Worm (Caenorhabditis elegans) whole organism, L1 larva: ENCODE measurements around the gene ztf-27.
A peak's percentile ranks its signal among the peaks of the same experiment; 100 is the strongest.

Experiments
- C04F5.9 ChIP-seq: sonication (generic microtip); optimal IDR thresholded peaks from 2 replicates; lab custom pipeline; 2016; ENCODE audit warnings: missing genetic modification characterization, missing compliant biosample characterization
- F16B12.6 ChIP-seq: fragments of 150-350 bp; optimal IDR thresholded peaks from 2 replicates; lab custom pipeline; 2014; ENCODE audit warnings: missing biosample characterization, missing genetic modification characterization
- Y116A8C.19 ChIP-seq: sonication (generic microtip); optimal IDR thresholded peaks from 2 replicates; lab custom pipeline; 2016; ENCODE audit warnings: missing compliant biosample characterization, missing genetic modification characterization, borderline replicate concordance
- aly-2 ChIP-seq: fragments of 150-350 bp; optimal IDR thresholded peaks from 2 replicates; lab custom pipeline; 2014; ENCODE audit warnings: missing biosample characterization, missing genetic modification characterization
- ama-1 ChIP-seq: fragments of 150-350 bp; optimal IDR thresholded peaks from 2 replicates; lab custom pipeline; 2014
- blmp-1 ChIP-seq: fragments of 150-350 bp; optimal IDR thresholded peaks from 2 replicates; lab custom pipeline; 2014; ENCODE audit warnings: missing biosample characterization, missing genetic modification characterization
- ceh-63 ChIP-seq: fragments of 200-800 bp; sonication (Bioruptor generic); optimal IDR thresholded peaks from 2 replicates; lab custom pipeline; 2018; ENCODE audit warnings: mild to moderate bottlenecking, missing genetic modification characterization, missing compliant biosample characterization
- ceh-88 ChIP-seq: fragments of 200-800 bp; sonication (Bioruptor generic); IDR thresholded peaks from 2 replicates; pipeline ENCODE4 v1.3.6; 2022; ENCODE audit warnings: missing genetic modification characterization, missing compliant biosample characterization
- ces-1 ChIP-seq: fragments of 150-350 bp; optimal IDR thresholded peaks from 2 replicates; lab custom pipeline; 2014; ENCODE audit warnings: missing biosample characterization, missing genetic modification reagents, missing genetic modification characterization
- efl-3 ChIP-seq: fragments of 200-800 bp; sonication (Bioruptor generic); optimal IDR thresholded peaks from 2 replicates; lab custom pipeline; 2018; ENCODE audit warnings: mild to moderate bottlenecking, missing genetic modification characterization, missing compliant biosample characterization
- egl-13 ChIP-seq: sonication (generic microtip); optimal IDR thresholded peaks from 2 replicates; lab custom pipeline; 2016; ENCODE audit warnings: missing genotype, missing genetic modification reagents, missing genetic modification characterization, missing compliant biosample characterization
- elt-2 ChIP-seq: sonication (generic microtip); optimal IDR thresholded peaks from 2 replicates; lab custom pipeline; 2016; ENCODE audit warnings: missing genetic modification characterization, mild to moderate bottlenecking, inconsistent platforms, missing compliant biosample characterization, missing genetic modification reagents
- elt-3 ChIP-seq, 6 experiments: fragments of 150-350 bp in 1 of 6; sonication (generic microtip); optimal IDR thresholded peaks; 2 replicates each; lab custom pipeline; 2017 to 2018; ENCODE audit warnings: missing biosample characterization in 6 of 6, missing genetic modification characterization in 6 of 6, inconsistent platforms in 1 of 6
- ets-5 ChIP-seq: fragments of 200-800 bp; sonication (Bioruptor generic); IDR thresholded peaks from 2 replicates; pipeline ENCODE4 v1.3.6; 2022; ENCODE audit warnings: missing genetic modification characterization, missing compliant biosample characterization
- fkh-4 ChIP-seq: sonication (generic microtip); optimal IDR thresholded peaks from 2 replicates; lab custom pipeline; 2016; ENCODE audit warnings: missing compliant biosample characterization, missing genetic modification characterization, borderline replicate concordance
- isw-1 ChIP-seq: fragments of 200-800 bp; sonication (Bioruptor generic); IDR thresholded peaks from 2 replicates; pipeline ENCODE4 v1.3.6; 2022; ENCODE audit warnings: missing genetic modification characterization, missing compliant biosample characterization
- jun-1 ChIP-seq: fragments of 150-350 bp; optimal IDR thresholded peaks from 2 replicates; lab custom pipeline; 2014; ENCODE audit warnings: missing biosample characterization, missing genetic modification reagents, missing genetic modification characterization
- lin-14 ChIP-seq: fragments of 200-800 bp; sonication (Bioruptor generic); optimal IDR thresholded peaks from 2 replicates; lab custom pipeline; 2018; ENCODE audit warnings: mild to moderate bottlenecking, missing genetic modification characterization, moderate library complexity, missing compliant biosample characterization
- lin-15B ChIP-seq: fragments of 150-350 bp; sonication (generic microtip); optimal IDR thresholded peaks from 3 replicates; lab custom pipeline; 2014; ENCODE audit warnings: missing biosample characterization, missing genetic modification characterization
- lin-35 ChIP-seq, 2 experiments: fragments of 150-350 bp; optimal IDR thresholded peaks; 2 replicates each; lab custom pipeline; 2014; ENCODE audit warnings: missing biosample characterization in 2 of 2, missing genetic modification characterization in 2 of 2, missing genetic modification reagents in 2 of 2
- mdl-1 ChIP-seq, 2 experiments: fragments of 150-350 bp; optimal IDR thresholded peaks; 2 replicates each; lab custom pipeline; 2014 to 2017; ENCODE audit warnings: missing biosample characterization in 2 of 2, missing genetic modification characterization in 2 of 2, inconsistent platforms in 1 of 2
- mef-2 ChIP-seq: fragments of 150-350 bp; optimal IDR thresholded peaks from 2 replicates; lab custom pipeline; 2014; ENCODE audit warnings: missing biosample characterization, missing genetic modification characterization
- mep-1 ChIP-seq: fragments of 150-350 bp; optimal IDR thresholded peaks from 2 replicates; lab custom pipeline; 2014; ENCODE audit warnings: missing biosample characterization, missing genetic modification characterization
- nhr-12 ChIP-seq: sonication (generic microtip); optimal IDR thresholded peaks from 2 replicates; lab custom pipeline; 2017; ENCODE audit warnings: missing biosample characterization, missing genetic modification characterization
- nhr-19 ChIP-seq: fragments of 200-800 bp; sonication (Bioruptor generic); conservative IDR thresholded peaks from 2 replicates; pipeline ENCODE4 v1.3.6; 2022; ENCODE audit warnings: missing genetic modification characterization, missing compliant biosample characterization
- nhr-20 ChIP-seq: sonication (generic microtip); optimal IDR thresholded peaks from 2 replicates; lab custom pipeline; 2016; ENCODE audit warnings: mild to moderate bottlenecking, missing genetic modification characterization, missing compliant biosample characterization
- nhr-28 ChIP-seq: fragments of 150-350 bp; optimal IDR thresholded peaks from 2 replicates; lab custom pipeline; 2014; ENCODE audit warnings: missing biosample characterization, missing genetic modification characterization
- nhr-47 ChIP-seq: sonication (generic microtip); optimal IDR thresholded peaks from 2 replicates; lab custom pipeline; 2016; ENCODE audit warnings: mild to moderate bottlenecking, missing genetic modification characterization, moderate library complexity, missing compliant biosample characterization
- nhr-71 ChIP-seq: sonication (generic microtip); optimal IDR thresholded peaks from 2 replicates; lab custom pipeline; 2016; ENCODE audit warnings: mild to moderate bottlenecking, missing genetic modification characterization, moderate library complexity, missing compliant biosample characterization
- nhr-84 ChIP-seq: sonication (generic microtip); optimal IDR thresholded peaks from 2 replicates; lab custom pipeline; 2017; ENCODE audit warnings: missing biosample characterization, missing genetic modification characterization
- nhr-85 ChIP-seq: sonication (generic microtip); peaks from one replicate; lab custom pipeline; 2016; ENCODE audit warnings: missing genetic modification characterization, inconsistent platforms, missing compliant biosample characterization
- nhr-90 ChIP-seq: sonication (generic microtip); optimal IDR thresholded peaks from 2 replicates; lab custom pipeline; 2016; ENCODE audit warnings: mild to moderate bottlenecking, missing genetic modification characterization, missing compliant biosample characterization; ENCODE audit not compliant: poor library complexity
- pax-3 ChIP-seq: fragments of 200-800 bp; sonication (Bioruptor generic); optimal IDR thresholded peaks from 2 replicates; lab custom pipeline; 2018; ENCODE audit warnings: mild to moderate bottlenecking, missing genetic modification characterization, moderate library complexity, missing compliant biosample characterization
- rnt-1 ChIP-seq: sonication (generic microtip); optimal IDR thresholded peaks from 2 replicates; lab custom pipeline; 2016; ENCODE audit warnings: mild to moderate bottlenecking, missing genetic modification characterization, moderate library complexity, missing compliant biosample characterization
- snpc-4 ChIP-seq: fragments of 150-350 bp; optimal IDR thresholded peaks from 2 replicates; lab custom pipeline; 2014; ENCODE audit warnings: missing biosample characterization, missing genetic modification characterization
- snu-23 ChIP-seq: sonication (generic microtip); optimal IDR thresholded peaks from 2 replicates; lab custom pipeline; 2016; ENCODE audit warnings: missing genetic modification characterization, missing compliant biosample characterization
- sup-37 ChIP-seq: fragments of 200-800 bp; sonication (Bioruptor generic); optimal IDR thresholded peaks from 2 replicates; lab custom pipeline; 2018; ENCODE audit warnings: mild to moderate bottlenecking, missing genetic modification characterization, missing compliant biosample characterization
- unc-130 ChIP-seq: fragments of 150-350 bp; optimal IDR thresholded peaks from 2 replicates; lab custom pipeline; 2017; ENCODE audit warnings: missing biosample characterization, missing genetic modification characterization, inconsistent platforms
- xbp-1 ChIP-seq: sonication (generic microtip); optimal IDR thresholded peaks from 2 replicates; lab custom pipeline; 2016; ENCODE audit warnings: missing genetic modification characterization, missing compliant biosample characterization
- zag-1 ChIP-seq: fragments of 150-350 bp; optimal IDR thresholded peaks from 2 replicates; lab custom pipeline; 2014; ENCODE audit warnings: missing biosample characterization, missing genetic modification characterization
- zip-4 ChIP-seq: fragments of 200-800 bp; sonication (Bioruptor generic); optimal IDR thresholded peaks from 2 replicates; lab custom pipeline; 2018; ENCODE audit warnings: mild to moderate bottlenecking, missing genetic modification characterization, moderate library complexity, missing compliant biosample characterization
- ztf-11 ChIP-seq, 2 experiments: sonication (generic microtip); optimal IDR thresholded peaks; 2 replicates each; lab custom pipeline; 2016 to 2017; ENCODE audit warnings: missing genetic modification characterization in 2 of 2, missing biosample characterization in 1 of 2, missing compliant biosample characterization in 1 of 2

The ztf-27 gene

DNA sequence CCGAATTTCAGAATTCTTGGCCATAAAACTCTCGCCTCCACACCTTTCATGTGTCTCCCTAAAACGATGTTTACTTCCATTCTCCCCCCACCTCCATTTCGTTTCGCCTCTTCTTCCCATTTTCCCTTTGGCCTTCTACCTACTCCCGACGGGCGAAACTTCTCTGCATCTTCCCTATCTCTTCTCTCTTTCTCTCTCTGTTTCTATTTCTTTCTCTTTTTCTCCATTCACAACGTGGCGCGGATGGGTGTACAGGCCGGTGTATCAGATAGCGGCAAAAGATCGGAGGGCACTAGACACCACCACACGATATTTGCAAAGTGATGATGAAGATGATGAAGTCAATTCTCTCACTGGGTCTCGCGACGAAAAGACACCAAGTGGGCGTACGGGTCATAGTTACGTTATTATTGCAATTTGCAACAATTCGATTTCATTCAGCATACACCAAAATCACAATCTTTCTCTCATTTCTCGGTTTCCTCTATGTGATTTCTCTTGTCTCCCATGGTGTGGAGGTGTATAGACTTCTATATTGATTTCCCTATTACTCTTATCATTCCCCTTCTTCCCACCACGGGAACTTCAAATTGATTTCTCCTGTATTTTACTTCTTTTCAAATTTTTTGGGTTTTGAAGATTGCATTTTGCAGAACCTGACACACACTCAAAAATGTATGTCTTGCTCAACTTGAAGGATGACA, at the start of gene ztf-27 (continued):
- no peak for TF ChIP-seq pax-3
- TF ChIP-seq mdl-1 (tag; optimal IDR thresholded peaks at IDR 0.05; lab: Kevin White, UChicago), result peak in 1 of 2 experiments; percentile 56
- no peak for TF ChIP-seq egl-13 (tag; lab: Kevin White, UChicago)
- peak; percentile 28 for TF ChIP-seq jun-1 (tag; lab: Kevin White, UChicago)
- TF ChIP-seq snpc-4, result no peak
- peak; percentile 55 for TF ChIP-seq mep-1 (tag; lab: Kevin White, UChicago)
- TF ChIP-seq fkh-4 (tag; lab: Kevin White, UChicago), result no peak
- TF ChIP-seq nhr-28, result no peak
- peak; percentile 51 for TF ChIP-seq rnt-1 (tag; lab: Kevin White, UChicago)
- no peak for TF ChIP-seq nhr-84 (tag; lab: Kevin White, UChicago)
- peak; percentile 1 for TF ChIP-seq xbp-1 (tag; lab: Kevin White, UChicago)
- TF ChIP-seq ama-1, result no peak
- TF ChIP-seq mef-2, result no peak
- no peak for TF ChIP-seq Y116A8C.19 (tag; lab: Kevin White, UChicago)
- peak; percentile 69 for TF ChIP-seq lin-14
- no peak for TF ChIP-seq aly-2 (tag; lab: Kevin White, UChicago)
- TF ChIP-seq ceh-63 (GFP tag; lab: Kevin White, UChicago), result no peak
- TF ChIP-seq ceh-88 (GFP tag; lab: Robert Waterston, UW), result no peak
- TF ChIP-seq sup-37, result no peak
- TF ChIP-seq ces-1 (GFP tag; lab: Kevin White, UChicago), result no peak
- TF ChIP-seq nhr-47, result peak; percentile 48
- TF ChIP-seq nhr-20 (tag; lab: Kevin White, UChicago), result peak; percentile 64
- no peak for TF ChIP-seq zag-1 (tag; lab: Kevin White, UChicago)
- peak; percentile 88 for TF ChIP-seq nhr-85
- TF ChIP-seq F16B12.6 (tag; lab: Kevin White, UChicago), result no peak
- TF ChIP-seq ets-5 (GFP tag; lab: Robert Waterston, UW), result no peak
- no peak for TF ChIP-seq C04F5.9 (tag; lab: Kevin White, UChicago)
- TF ChIP-seq elt-3 (tag; optimal IDR thresholded peaks at IDR 0.05; lab: Kevin White, UChicago), result peak in 2 of 6 experiments; percentile 38 to 42
- peak in 1 of 2 experiments; percentile 50 for TF ChIP-seq lin-35 (GFP tag; optimal IDR thresholded peaks at IDR 0.05; lab: Kevin White, UChicago)
- TF ChIP-seq elt-2, result no peak
- TF ChIP-seq unc-130 (tag; lab: Kevin White, UChicago), result no peak
- no peak for TF ChIP-seq nhr-12 (tag; lab: Kevin White, UChicago)
- no peak for TF ChIP-seq efl-3 (GFP tag; lab: Kevin White, UChicago)

DNA sequence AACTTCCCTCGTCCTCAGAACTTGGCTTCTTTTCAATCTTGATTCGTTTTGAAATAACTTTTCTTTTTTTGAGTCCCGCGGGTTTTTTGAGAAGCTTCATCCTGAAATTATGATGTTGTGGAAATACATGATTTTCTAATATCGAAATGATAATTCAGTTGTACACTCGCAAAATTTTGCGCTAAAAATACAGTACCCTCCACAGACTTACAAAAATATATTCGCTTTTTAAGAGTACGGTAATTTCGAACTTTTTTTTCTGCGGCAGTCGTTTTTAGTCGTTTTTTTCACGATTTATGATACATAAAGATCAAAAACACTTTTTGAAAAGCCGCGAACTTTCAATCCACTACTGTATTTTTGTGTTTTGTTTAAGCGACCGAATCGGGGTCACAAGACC, 40.1 kb upstream of the ztf-27 start, which contains the start of gene pro-2:
Gene pro-2 (minus strand): TSS at position 101 of the 400 bp plus-strand sequence.
- TF ChIP-seq zip-4 (no peak), elt-3 (tag; optimal IDR thresholded peaks at IDR 0.05; lab: Kevin White, UChicago) (no peak), ces-1 (GFP tag; lab: Kevin White, UChicago) (no peak), F16B12.6 (tag; lab: Kevin White, UChicago) (no peak), zag-1 (tag; lab: Kevin White, UChicago) (no peak), pax-3 (no peak), nhr-90 (no peak), egl-13 (tag; lab: Kevin White, UChicago) (no peak), nhr-71 (tag; lab: Kevin White, UChicago) (no peak), lin-14 (no peak), nhr-19 (no peak), mdl-1 (tag; optimal IDR thresholded peaks at IDR 0.05; lab: Kevin White, UChicago) (no peak)

ce11 chrII:10346075-10346474, 39.1 kb upstream of the ztf-27 start, which contains the start of gene C07E3.10:
Gene C07E3.10 (plus strand): TSS chrII:10346375.
- no peak for TF ChIP-seq lin-15B (tag; lab: Kevin White, UChicago)
- TF ChIP-seq ces-1 (GFP tag; lab: Kevin White, UChicago), result no peak
- no peak for TF ChIP-seq snu-23 (GFP tag; lab: Kevin White, UChicago)
- no peak for TF ChIP-seq ztf-11 (tag; optimal IDR thresholded peaks at IDR 0.05; lab: Kevin White, UChicago)
- TF ChIP-seq blmp-1 (tag; lab: Kevin White, UChicago), result no peak
- no peak for TF ChIP-seq lin-35 (GFP tag; optimal IDR thresholded peaks at IDR 0.05; lab: Kevin White, UChicago)
- TF ChIP-seq isw-1, result no peak
